Worm (Caenorhabditis elegans): ENCODE data around the gene F21A3.2.

Gene F21A3.2

DNA sequence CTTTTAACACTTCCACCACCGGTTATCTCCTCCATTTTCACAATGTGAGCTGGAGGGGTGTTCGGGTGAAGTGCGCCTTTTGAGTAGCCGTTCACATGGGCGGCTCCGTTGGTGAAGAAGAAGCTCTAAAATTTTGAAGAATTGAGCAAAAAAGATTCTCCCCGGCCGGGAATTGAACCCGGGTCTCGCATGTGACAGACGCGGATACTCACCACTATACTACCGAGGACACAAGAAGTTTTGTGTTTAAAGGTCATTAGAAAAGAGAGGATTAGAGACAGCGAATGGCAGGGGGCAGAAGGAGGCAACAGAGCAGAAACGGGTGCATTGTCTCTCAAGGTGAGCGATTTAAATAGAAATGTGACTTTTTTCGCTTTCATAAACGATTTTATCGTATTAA, 17.9 kb upstream of the F21A3.2 start (continued):
- TF ChIP-seq nhr-80 (tag; optimal IDR thresholded peaks at IDR 0.05) (peak; percentile 9), athp-1 (tag; optimal IDR thresholded peaks at IDR 0.05) (peak; percentile 27), dox-1 (GFP tag; IDR thresholded peaks at IDR 0.05) (peak; percentile 63), rcor-1 (GFP tag; IDR thresholded peaks at IDR 0.05) (0 out of 2 replicates have a peak, but pooled peaks have one; percentile 43), ceh-100 (GFP tag; IDR thresholded peaks at IDR 0.05) (0 out of 2 replicates have a peak, but pooled peaks have one; percentile 34), snpc-4 (GFP tag; optimal IDR thresholded peaks at IDR 0.05) (peak; percentile 47), snpc-4 (tag; optimal IDR thresholded peaks at IDR 0.05) (peak in 3 of 4 experiments; percentile 33 to 68 (median 43)), rpc-1 (optimal IDR thresholded peaks at IDR 0.05) (peak; percentile 80), rpc-1 (tag; optimal IDR thresholded peaks at IDR 0.05) (peak; percentile 85), B0035.1 (tag; optimal IDR thresholded peaks at IDR 0.05) (peak; percentile 31), T07F8.4 (tag; optimal IDR thresholded peaks at IDR 0.05) (peak; percentile 56), hsf-1 (GFP tag; IDR thresholded peaks at IDR 0.05) (peak; percentile 56; the same call in 1 of the 2 replicates), mes-4 (tag; optimal IDR thresholded peaks at IDR 0.05) (peak; percentile 32), somi-1 (GFP tag; optimal IDR thresholded peaks at IDR 0.05) (no peak), zim-3 (tag; optimal IDR thresholded peaks at IDR 0.05) (peak; percentile 72), ama-1 (optimal IDR thresholded peaks at IDR 0.05) (no peak), ama-1 (GFP tag; optimal IDR thresholded peaks at IDR 0.05) (peak; percentile 22 to 32), F57C9.4 (tag; optimal IDR thresholded peaks at IDR 0.05) (no peak), lin-35 (GFP tag; optimal IDR thresholded peaks at IDR 0.05) (peak in 1 of 3 experiments; percentile 54), egl-18 (GFP tag; IDR thresholded peaks at IDR 0.05) (no peak), snpc-3.4 (tag; optimal IDR thresholded peaks at IDR 0.05) (peak; percentile 38), madf-8 (GFP tag; conservative IDR thresholded peaks at IDR 0.05) (no peak), ZK185.1 (tag; optimal IDR thresholded peaks at IDR 0.05; ENCODE audit: poor library complexity, severe bottlenecking) (peak; percentile 34), tbp1 (GFP tag; optimal IDR thresholded peaks at IDR 0.05) (peak; percentile 98), chd-7 (tag; optimal IDR thresholded peaks at IDR 0.05) (peak; percentile 60), Y67H2A.10 (GFP tag; conservative IDR thresholded peaks at IDR 0.05) (no peak), rec-8 (tag; optimal IDR thresholded peaks at IDR 0.05) (peak; percentile 36 to 56), pbrm-1 (GFP tag; IDR thresholded peaks at IDR 0.05) (peak; percentile 62), C17E4.6 (GFP tag; IDR thresholded peaks at IDR 0.05) (peak; percentile 30; the same call in 1 of the 2 replicates), ztf-28 (GFP tag; IDR thresholded peaks at IDR 0.05) (peak; percentile 75; the same call in 1 of the 2 replicates), hmg-20 (GFP tag; IDR thresholded peaks at IDR 0.05) (0 out of 2 replicates have a peak, but pooled peaks have one; percentile 6), unc-130 (GFP tag; optimal IDR thresholded peaks at IDR 0.05) (peak; percentile 24), attf-6 (GFP tag; IDR thresholded peaks at IDR 0.05) (no peak), lin-40 (tag; optimal IDR thresholded peaks at IDR 0.05) (peak; percentile 47), atf-7 (tag; optimal IDR thresholded peaks at IDR 0.05) (peak; percentile 24), lin-26 (GFP tag; IDR thresholded peaks at IDR 0.05) (peak; percentile 91), Y53F4B.3 (GFP tag; IDR thresholded peaks at IDR 0.05) (peak; percentile 52; the same call in 1 of the 2 replicates), hmg-1.2 (GFP tag; IDR thresholded peaks at IDR 0.05) (peak; percentile 81), F39B2.1 (GFP tag; IDR thresholded peaks at IDR 0.05) (no peak), sptf-2 (GFP tag; optimal IDR thresholded peaks at IDR 0.05) (no peak), madf-10 (tag; optimal IDR thresholded peaks at IDR 0.05) (peak; percentile 62), D2030.7 (GFP tag; IDR thresholded peaks at IDR 0.05) (peak; percentile 70), nfyb-1 (GFP tag; IDR thresholded peaks at IDR 0.05) (peak; percentile 88), aptf-3 (GFP tag; IDR thresholded peaks at IDR 0.05) (no peak), Y56A3A.18 (GFP tag; IDR thresholded peaks at IDR 0.05) (peak; percentile 84; the same call in 1 of the 2 replicates), egrh-3 (GFP tag; IDR thresholded peaks at IDR 0.05) (peak; percentile 40), ztf-25 (GFP tag; IDR thresholded peaks at IDR 0.05) (peak; percentile 58; the same call in 1 of the 2 replicates), cebp-2 (GFP tag; IDR thresholded peaks at IDR 0.05) (0 out of 2 replicates have a peak, but pooled peaks have one; percentile 74)

All from whole organism, young adult.